Worm (Caenorhabditis elegans): ENCODE results near the gene ugt-40.
A peak's percentile ranks its signal among the peaks of the same experiment; 100 is the strongest.

The ugt-40 gene

DNA sequence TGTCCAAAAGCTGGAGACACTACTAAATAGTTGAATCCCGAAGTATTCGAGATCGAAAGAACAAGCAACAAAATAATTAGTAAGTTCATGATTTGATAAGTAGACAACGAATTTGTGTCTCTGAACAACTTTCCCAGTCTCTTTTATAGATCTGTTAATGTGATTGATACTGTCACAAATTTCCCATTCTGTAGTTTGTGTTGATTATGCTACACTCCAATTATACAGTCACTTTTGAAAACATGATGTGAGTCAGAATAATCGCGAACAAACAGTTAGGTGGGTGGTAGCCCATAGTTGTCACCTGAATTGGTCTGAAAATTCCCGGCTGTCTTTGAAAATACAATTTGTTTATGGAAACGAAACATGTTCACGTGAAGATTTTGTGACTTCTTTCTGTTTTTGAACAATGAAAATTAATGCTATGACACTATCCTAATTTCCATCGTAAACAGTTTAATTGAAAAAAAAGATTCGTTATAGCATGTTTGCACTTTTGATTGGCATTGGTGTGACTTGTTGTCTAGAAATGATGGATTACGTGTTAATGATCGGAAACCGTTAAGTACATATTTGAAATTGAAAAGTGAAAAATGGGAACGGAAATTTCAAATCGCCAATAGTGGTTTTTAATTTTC, 21.8 kb upstream of the ugt-40 start, which contains the start of gene ugt-41 (continued):
- TF ChIP-seq daf-8 (GFP tag; IDR thresholded peaks at IDR 0.05) (no peak), zfp-3 (GFP tag; conservative IDR thresholded peaks at IDR 0.05) (no peak), dmd-9 (GFP tag; IDR thresholded peaks at IDR 0.05) (no peak), nhr-102 (tag; optimal IDR thresholded peaks at IDR 0.05) (peak; percentile 90), mdl-1 (tag; optimal IDR thresholded peaks at IDR 0.05) (peak in 1 of 2 experiments; percentile 6), tra-1 (GFP tag; IDR thresholded peaks at IDR 0.05) (0 out of 2 replicates have a peak, but pooled peaks have one; percentile 57), madf-9 (GFP tag; conservative IDR thresholded peaks at IDR 0.05) (no peak), hlh-30 (tag; optimal IDR thresholded peaks at IDR 0.05; ENCODE audit: insufficient read depth) (no peak), daf-19 (GFP tag; conservative IDR thresholded peaks at IDR 0.05) (no peak), php-3 (GFP tag; IDR thresholded peaks at IDR 0.05) (peak; percentile 92), ztf-11 (tag; optimal IDR thresholded peaks at IDR 0.05) (no peak), mxl-2 (GFP tag; conservative IDR thresholded peaks at IDR 0.05) (peak; percentile 60; the same call in 1 of the 2 replicates), dmd-8 (GFP tag; IDR thresholded peaks at IDR 0.05) (no peak), zag-1 (tag; optimal IDR thresholded peaks at IDR 0.05) (no peak), hif-1 (tag; optimal IDR thresholded peaks at IDR 0.05) (peak in 1 of 2 experiments; percentile 53), ceh-20 (GFP tag; IDR thresholded peaks at IDR 0.05) (peak; percentile 65; the same call in 1 of the 2 replicates), zfp-2 (tag; optimal IDR thresholded peaks at IDR 0.05) (no peak), lin-29 (GFP tag; IDR thresholded peaks at IDR 0.05) (no peak), F49E8.2 (tag; optimal IDR thresholded peaks at IDR 0.05; ENCODE audit: borderline replicate concordance) (no peak), pqm-1 (tag; optimal IDR thresholded peaks at IDR 0.05) (no peak), egl-43 (GFP tag; IDR thresholded peaks at IDR 0.05) (no peak), ZK337.2 (GFP tag; IDR thresholded peaks at IDR 0.05) (no peak), lin-15B (tag; optimal IDR thresholded peaks at IDR 0.05) (no peak), nhr-28 (tag; optimal IDR thresholded peaks at IDR 0.05) (peak; percentile 92), ces-1 (GFP tag; optimal IDR thresholded peaks at IDR 0.05) (no peak), unc-62 (GFP tag; optimal IDR thresholded peaks at IDR 0.05 in 1 of 2) (peak in 1 of 2 experiments; percentile 51), unc-62 (tag; optimal IDR thresholded peaks at IDR 0.05) (no peak), unc-39 (tag; optimal IDR thresholded peaks at IDR 0.05) (no peak)

DNA sequence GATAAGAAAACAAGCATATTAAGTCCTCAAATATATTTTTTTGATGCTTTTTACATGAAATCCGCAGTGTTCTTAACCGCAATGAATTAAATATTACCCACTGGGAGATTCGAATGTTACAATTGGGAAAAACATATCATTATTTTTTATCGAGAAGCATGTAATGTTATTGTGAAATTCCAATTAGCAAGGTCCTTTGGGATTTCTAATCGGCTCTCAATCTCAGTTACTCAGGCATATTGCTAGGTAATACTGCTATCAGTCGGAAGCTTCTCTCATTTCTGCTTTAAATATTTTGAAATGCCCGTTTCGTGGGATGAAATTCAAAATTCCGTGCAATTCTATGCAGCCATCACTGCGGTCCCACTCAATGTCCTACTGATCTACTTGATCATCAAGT, 17.6 kb upstream of the ugt-40 start, which contains the start of gene str-204:
TSS of gene str-204 (plus strand) at position 301 of the 400 bp plus-strand sequence.
- TF ChIP-seq ZK337.2 (GFP tag; IDR thresholded peaks at IDR 0.05) (no peak), madf-5 (GFP tag; IDR thresholded peaks at IDR 0.05) (no peak), spr-3 (GFP tag; optimal IDR thresholded peaks at IDR 0.05) (no peak), nhr-77 (tag; optimal IDR thresholded peaks at IDR 0.05) (no peak), nhr-41 (GFP tag; IDR thresholded peaks at IDR 0.05) (no peak), zfp-2 (tag; optimal IDR thresholded peaks at IDR 0.05) (no peak), egl-27 (tag; optimal IDR thresholded peaks at IDR 0.05) (no peak), ceh-28 (tag; optimal IDR thresholded peaks at IDR 0.05) (no peak)

ce11 chrV:7157089-7157488, 15.3 kb upstream of the ugt-40 start, which contains the start of gene ugt-39:
ugt-39 (plus strand) TSS chrV:7157142.
- peak; percentile 28 for TF ChIP-seq nhr-77 (tag; optimal IDR thresholded peaks at IDR 0.05)
- TF ChIP-seq fos-1 (tag; optimal IDR thresholded peaks at IDR 0.05): no peak
- peak; percentile 68 for TF ChIP-seq nhr-102 (tag; optimal IDR thresholded peaks at IDR 0.05)
- TF ChIP-seq hlh-30 (tag; optimal IDR thresholded peaks at IDR 0.05; ENCODE audit: insufficient read depth): peak; percentile 1
- peak; percentile 16 for TF ChIP-seq dve-1 (tag; optimal IDR thresholded peaks at IDR 0.05; ENCODE audit: insufficient read depth)
- no peak for TF ChIP-seq gei-8 (GFP tag; optimal IDR thresholded peaks at IDR 0.05)
- TF ChIP-seq daf-16 (GFP tag; optimal IDR thresholded peaks at IDR 0.05): no peak
- TF ChIP-seq daf-16 (tag; optimal IDR thresholded peaks at IDR 0.05): peak; percentile 91
- TF ChIP-seq php-3 (GFP tag; IDR thresholded peaks at IDR 0.05): 0 out of 2 replicates have a peak, but pooled peaks have one; percentile 47
- TF ChIP-seq dmd-6 (GFP tag; IDR thresholded peaks at IDR 0.05): peak; percentile 70
- peak; percentile 52 for TF ChIP-seq hlh-11 (tag; optimal IDR thresholded peaks at IDR 0.05)
- TF ChIP-seq nhr-28 (tag; optimal IDR thresholded peaks at IDR 0.05): peak; percentile 87
- TF ChIP-seq mdt-29 (GFP tag; IDR thresholded peaks at IDR 0.05): no peak
- no peak for TF ChIP-seq nhr-25 (tag; optimal IDR thresholded peaks at IDR 0.05; ENCODE audit: borderline replicate concordance, insufficient read depth)
- TF ChIP-seq fkh-10 (GFP tag; optimal IDR thresholded peaks at IDR 0.05): no peak

Data from whole organism, L4 larva.